Fruit fly (Drosophila melanogaster) whole organism, embryonic: ENCODE results near the gene Gcna.

Experiments
- Abd-B ChIP-seq: fragments of 200-800 bp; sonication (Bioruptor generic); optimal IDR thresholded peaks from 2 replicates; lab custom pipeline; 2018; ENCODE audit warnings: missing biosample characterization, mild to moderate bottlenecking, missing genetic modification characterization, moderate library complexity
- Atf3 ChIP-seq: fragments of 200-800 bp; sonication (Bioruptor generic); optimal IDR thresholded peaks from 3 replicates; lab custom pipeline; 2016; ENCODE audit warnings: missing biosample characterization, missing genetic modification characterization
- BEAF-32 ChIP-seq: fragments of 200-800 bp; sonication (Bioruptor generic); optimal IDR thresholded peaks from 3 replicates; lab custom pipeline; 2017; ENCODE audit warnings: missing biosample characterization, missing genetic modification characterization, mild to moderate bottlenecking, moderate library complexity, missing genetic modification reagents
- BtbVII ChIP-seq: fragments of 200-800 bp; sonication (Bioruptor generic); optimal IDR thresholded peaks from 3 replicates; lab custom pipeline; 2017; ENCODE audit warnings: missing biosample characterization, mild to moderate bottlenecking, missing genetic modification characterization
- CG1024 ChIP-seq: fragments of 200-800 bp; sonication (Bioruptor generic); IDR thresholded peaks from 2 replicates; pipeline ENCODE4 v1.3.6; 2022; ENCODE audit warnings: missing biosample characterization, missing genetic modification characterization
- CG11456 ChIP-seq: fragments of 200-800 bp; sonication (Bioruptor generic); IDR thresholded peaks from 3 replicates; pipeline ENCODE4 v1.3.6; 2022; ENCODE audit warnings: missing biosample characterization, missing genetic modification characterization
- CG12391 ChIP-seq: fragments of 200-800 bp; sonication (Bioruptor generic); optimal IDR thresholded peaks from 3 replicates; lab custom pipeline; 2018; ENCODE audit warnings: missing biosample characterization, mild to moderate bottlenecking, missing genetic modification characterization, moderate library complexity
- CG13424 ChIP-seq: fragments of 200-800 bp; sonication (Bioruptor generic); optimal IDR thresholded peaks from 2 replicates; lab custom pipeline; 2019; ENCODE audit warnings: missing biosample characterization, mild to moderate bottlenecking, missing genetic modification characterization, moderate library complexity
- CG17359 ChIP-seq: fragments of 200-800 bp; sonication (Bioruptor generic); optimal IDR thresholded peaks from 3 replicates; lab custom pipeline; 2018; ENCODE audit warnings: missing biosample characterization, mild to moderate bottlenecking, missing genetic modification characterization, moderate library complexity
- CG18011 ChIP-seq: fragments of 200-800 bp; sonication (Bioruptor generic); optimal IDR thresholded peaks from 2 replicates; lab custom pipeline; 2017; ENCODE audit warnings: missing biosample characterization, missing genetic modification characterization, mild to moderate bottlenecking, moderate library complexity, missing genotype
- CG18619 ChIP-seq: fragments of 200-800 bp; sonication (Bioruptor generic); optimal IDR thresholded peaks from 3 replicates; lab custom pipeline; 2017; ENCODE audit warnings: missing biosample characterization, mild to moderate bottlenecking, missing genetic modification characterization
- CG2678 ChIP-seq: fragments of 200-800 bp; sonication (Bioruptor generic); optimal IDR thresholded peaks from 3 replicates; lab custom pipeline; 2019; ENCODE audit warnings: missing biosample characterization, mild to moderate bottlenecking, missing genetic modification characterization, moderate library complexity
- CG30020 ChIP-seq: fragments of 200-800 bp; optimal IDR thresholded peaks from 2 replicates; lab custom pipeline; 2019; ENCODE audit warnings: missing biosample characterization, mild to moderate bottlenecking, missing genetic modification characterization, moderate library complexity
- CG32532 ChIP-seq: fragments of 200-800 bp; sonication (Bioruptor generic); IDR thresholded peaks from 2 replicates; pipeline ENCODE4 v1.3.6; 2022; ENCODE audit warnings: missing biosample characterization, missing genetic modification characterization
- CG3726 ChIP-seq: fragments of 200-800 bp; sonication (Bioruptor generic); IDR thresholded peaks from 3 replicates; pipeline ENCODE4, ENCODE4 v1.3.6; 2022; ENCODE audit warnings: missing biosample characterization, missing genetic modification characterization
- CG3838 ChIP-seq: fragments of 200-800 bp; sonication (Bioruptor generic); optimal IDR thresholded peaks from 3 replicates; lab custom pipeline; 2016; ENCODE audit warnings: missing biosample characterization, missing genetic modification characterization
- CG4854 ChIP-seq: fragments of 200-800 bp; sonication (Bioruptor generic); optimal IDR thresholded peaks from 2 replicates; lab custom pipeline; 2016; ENCODE audit warnings: missing biosample characterization, missing genetic modification characterization, inconsistent platforms
- CG7372 ChIP-seq: fragments of 200-800 bp; sonication (Bioruptor generic); IDR thresholded peaks from 2 replicates; pipeline ENCODE4 v1.3.6; 2022; ENCODE audit warnings: missing biosample characterization, missing genetic modification characterization
- CG7928 ChIP-seq: fragments of 200-800 bp; sonication (Bioruptor generic); optimal IDR thresholded peaks from 2 replicates; lab custom pipeline; 2017; ENCODE audit warnings: missing biosample characterization, mild to moderate bottlenecking, missing genetic modification characterization
- CG8478 ChIP-seq: fragments of >200 bp; optimal IDR thresholded peaks from 2 replicates; lab custom pipeline; 2018
- CG8944 ChIP-seq: fragments of 200-800 bp; sonication (Bioruptor generic); optimal IDR thresholded peaks from 3 replicates; lab custom pipeline; 2016; ENCODE audit warnings: missing biosample characterization, missing genetic modification characterization
- CG9932 ChIP-seq: fragments of 200-800 bp; sonication (Bioruptor generic); IDR thresholded peaks from 2 replicates; pipeline ENCODE4 v1.3.6; 2022; ENCODE audit warnings: missing biosample characterization, missing genetic modification characterization
- E2f2 ChIP-seq: fragments of 200-800 bp; sonication (Bioruptor generic); IDR thresholded peaks from 2 replicates; pipeline ENCODE4 v1.3.6; 2022; ENCODE audit warnings: missing biosample characterization, missing genetic modification characterization
- Elba2 ChIP-seq: fragments of 200-800 bp; sonication (Bioruptor generic); optimal IDR thresholded peaks from 3 replicates; lab custom pipeline; 2016; ENCODE audit warnings: missing biosample characterization, missing genetic modification characterization
- Fer2 ChIP-seq: fragments of 200-800 bp; sonication (Bioruptor generic); optimal IDR thresholded peaks from 2 replicates; lab custom pipeline; 2018; ENCODE audit warnings: missing biosample characterization, mild to moderate bottlenecking, missing genetic modification characterization, moderate library complexity
- Fer3 ChIP-seq: fragments of 200-800 bp; sonication (Bioruptor generic); optimal IDR thresholded peaks from 2 replicates; lab custom pipeline; 2018; ENCODE audit warnings: missing biosample characterization, mild to moderate bottlenecking, missing genetic modification characterization, moderate library complexity
- Hr3 ChIP-seq: fragments of 200-800 bp; sonication (Bioruptor generic); optimal IDR thresholded peaks from 3 replicates; lab custom pipeline; 2016; ENCODE audit warnings: missing biosample characterization, missing genetic modification characterization
- Lhr ChIP-seq: fragments of 200-800 bp; sonication (Bioruptor generic); optimal IDR thresholded peaks from 3 replicates; lab custom pipeline; 2017; ENCODE audit warnings: mild to moderate bottlenecking, missing biosample characterization, missing genetic modification reagents, missing genetic modification characterization
- Poxn ChIP-seq: fragments of 200-800 bp; sonication (Bioruptor generic); IDR thresholded peaks from 2 replicates; pipeline ENCODE4 v1.3.6; 2022; ENCODE audit warnings: missing biosample characterization, missing genetic modification characterization
- Rx ChIP-seq: fragments of 200-800 bp; sonication (Bioruptor generic); IDR thresholded peaks from 2 replicates; pipeline ENCODE4 v1.3.6; 2022; ENCODE audit warnings: missing biosample characterization, missing genetic modification characterization
- Sin3A ChIP-seq: fragments of >200 bp; optimal IDR thresholded peaks from 2 replicates; lab custom pipeline; 2018
- Sry-δ ChIP-seq: fragments of 200-800 bp; sonication (Bioruptor generic); optimal IDR thresholded peaks from 2 replicates; lab custom pipeline; 2016; ENCODE audit warnings: missing biosample characterization, missing genetic modification characterization
- cato ChIP-seq: fragments of 200-800 bp; sonication (Bioruptor generic); optimal IDR thresholded peaks from 2 replicates; lab custom pipeline; 2016; ENCODE audit warnings: missing biosample characterization, missing genetic modification characterization, borderline replicate concordance
- caup ChIP-seq: fragments of 200-800 bp; sonication (Bioruptor generic); optimal IDR thresholded peaks from 3 replicates; lab custom pipeline; 2017; ENCODE audit warnings: missing biosample characterization, mild to moderate bottlenecking, missing genetic modification characterization, moderate library complexity; ENCODE audit not compliant: severe bottlenecking
- dm ChIP-seq: fragments of 200-800 bp; sonication (Bioruptor generic); optimal IDR thresholded peaks from 3 replicates; lab custom pipeline; 2016; ENCODE audit warnings: missing biosample characterization, missing genetic modification characterization
- eve ChIP-seq, 2 experiments: fragments of >200 bp; optimal IDR thresholded peaks; 2 replicates each; lab custom pipeline; 2017; ENCODE audit warnings: missing biosample characterization in 2 of 2, missing genetic modification characterization in 2 of 2
- fd96Cb ChIP-seq: fragments of 200-800 bp; sonication (Bioruptor generic); optimal IDR thresholded peaks from 2 replicates; lab custom pipeline; 2018; ENCODE audit warnings: missing biosample characterization, mild to moderate bottlenecking, missing genetic modification characterization, moderate library complexity
- gem ChIP-seq: fragments of 200-800 bp; sonication (Bioruptor generic); optimal IDR thresholded peaks from 2 replicates; lab custom pipeline; 2019; ENCODE audit warnings: missing biosample characterization, mild to moderate bottlenecking, missing genetic modification characterization, moderate library complexity
- gt ChIP-seq: fragments of 200-800 bp; sonication (Bioruptor generic); IDR thresholded peaks from 2 replicates; pipeline ENCODE4 v1.3.6; 2022; ENCODE audit warnings: missing biosample characterization, missing genetic modification characterization
- lilli ChIP-seq: fragments of 200-800 bp; sonication (Bioruptor generic); optimal IDR thresholded peaks from 3 replicates; lab custom pipeline; 2016; ENCODE audit warnings: missing biosample characterization, missing genetic modification characterization
- lmd ChIP-seq: fragments of 200-800 bp; sonication (Bioruptor generic); IDR thresholded peaks from 2 replicates; pipeline ENCODE4 v1.3.6; 2022; ENCODE audit warnings: missing biosample characterization, missing genetic modification characterization
- phol ChIP-seq: fragments of 200-800 bp; sonication (Bioruptor generic); optimal IDR thresholded peaks from 3 replicates; lab custom pipeline; 2018; ENCODE audit warnings: missing biosample characterization, mild to moderate bottlenecking, missing genetic modification characterization, moderate library complexity
- scrt ChIP-seq: fragments of 200-800 bp; sonication (Bioruptor generic); optimal IDR thresholded peaks from 2 replicates; lab custom pipeline; 2018; ENCODE audit warnings: missing biosample characterization, mild to moderate bottlenecking, missing genetic modification characterization, moderate library complexity
- stwl ChIP-seq: fragments of 200-800 bp; sonication (Bioruptor generic); optimal IDR thresholded peaks from 3 replicates; lab custom pipeline; 2018; ENCODE audit warnings: missing biosample characterization, mild to moderate bottlenecking, missing genetic modification characterization, moderate library complexity
- tin ChIP-seq: fragments of 200-800 bp; sonication (Bioruptor generic); optimal IDR thresholded peaks from 3 replicates; lab custom pipeline; 2016; ENCODE audit warnings: missing biosample characterization, missing genetic modification characterization
- tll ChIP-seq, 2 experiments: fragments of 200-800 bp in 1 of 2; fragments of >200 bp in 1 of 2; sonication (Bioruptor generic) in 1 of 2; optimal IDR thresholded peaks; 2 replicates each; lab custom pipeline; 2017 to 2019; ENCODE audit warnings: missing biosample characterization in 2 of 2, missing genetic modification characterization in 2 of 2, mild to moderate bottlenecking in 1 of 2, moderate library complexity in 1 of 2
- trem ChIP-seq: fragments of 200-800 bp; optimal IDR thresholded peaks from 3 replicates; lab custom pipeline; 2019; ENCODE audit warnings: missing biosample characterization, mild to moderate bottlenecking, missing genetic modification characterization, moderate library complexity
- trh ChIP-seq: fragments of 200-800 bp; sonication (Bioruptor generic); optimal IDR thresholded peaks from 2 replicates; lab custom pipeline; 2016; ENCODE audit warnings: missing biosample characterization, missing genetic modification characterization
- unpg ChIP-seq: fragments of 200-800 bp; sonication (Bioruptor generic); optimal IDR thresholded peaks from 3 replicates; lab custom pipeline; 2018; ENCODE audit warnings: missing biosample characterization, mild to moderate bottlenecking, missing genetic modification characterization, moderate library complexity
- zen ChIP-seq: fragments of 200-800 bp; sonication (Bioruptor generic); optimal IDR thresholded peaks from 3 replicates; lab custom pipeline; 2018; ENCODE audit warnings: missing biosample characterization, mild to moderate bottlenecking, missing genetic modification characterization, moderate library complexity
- zfh1 ChIP-seq: fragments of 200-800 bp; sonication (Bioruptor generic); IDR thresholded peaks from 3 replicates; pipeline ENCODE4 v1.3.6; 2022; ENCODE audit warnings: missing biosample characterization, missing genetic modification characterization

The Gcna gene

dm6 chrX:1901605-1902136 lies 36.0 kb upstream of the Gcna start, which contains the start of gene Ldaf1 (continued):
- TF ChIP-seq CG11456, result no peak
- no peak for TF ChIP-seq trh (GFP tag; lab: Kevin White, UChicago)
- TF ChIP-seq CG13424 (tag; lab: Kevin White, UChicago), result peak; percentile 5
- TF ChIP-seq tin, result no peak
- no peak for TF ChIP-seq Rx (GFP tag; lab: Robert Waterston, UW)
- TF ChIP-seq E2f2 (GFP tag; lab: Robert Waterston, UW), result peak; percentile 71
- TF ChIP-seq eve (GFP tag; optimal IDR thresholded peaks at IDR 0.05; lab: Kevin White, UChicago), result no peak
- no peak for TF ChIP-seq CG1024 (GFP tag; lab: Robert Waterston, UW)
- no peak for TF ChIP-seq CG17359
- no peak for TF ChIP-seq Abd-B (GFP tag; lab: Kevin White, UChicago)
- TF ChIP-seq Elba2, result no peak
- TF ChIP-seq CG7372 (GFP tag; lab: Robert Waterston, UW), result no peak
- no peak for TF ChIP-seq CG30020 (tag; lab: Kevin White, UChicago)
- no peak for TF ChIP-seq CG32532
- TF ChIP-seq Sry-δ (GFP tag; lab: Kevin White, UChicago), result peak; percentile 5
- peak; percentile 36 for TF ChIP-seq scrt
- TF ChIP-seq CG3838 (GFP tag; lab: Kevin White, UChicago), result no peak
- no peak for TF ChIP-seq Sin3A
- TF ChIP-seq Atf3, result no peak
- TF ChIP-seq CG8478, result no peak
- TF ChIP-seq stwl, result peak; percentile 40
- peak; percentile 16 for TF ChIP-seq gem
- no peak for TF ChIP-seq CG8944 (GFP tag; lab: Kevin White, UChicago)
- TF ChIP-seq CG7928, result peak; percentile 87
- TF ChIP-seq BEAF-32 (GFP tag; lab: Kevin White, UChicago), result peak; percentile 22
- no peak for TF ChIP-seq Lhr (GFP tag; lab: Kevin White, UChicago)
- TF ChIP-seq trem, result peak; percentile 28
- no peak for TF ChIP-seq CG4854 (GFP tag; lab: Kevin White, UChicago)
- no peak for TF ChIP-seq Poxn
- no peak for TF ChIP-seq CG3726 (GFP tag; lab: Robert Waterston, UW)
- peak; percentile 11 for TF ChIP-seq CG2678 (tag; lab: Kevin White, UChicago)
- no peak for TF ChIP-seq cato
- TF ChIP-seq zfh1 (GFP tag; lab: Robert Waterston, UW), result peak; percentile 26; the same call in 1 of the 3 replicates
- peak; percentile 5 for TF ChIP-seq phol (tag; lab: Kevin White, UChicago)
- no peak for TF ChIP-seq CG18619
- TF ChIP-seq BtbVII (GFP tag; lab: Kevin White, UChicago), result no peak
- TF ChIP-seq gt (GFP tag; lab: Robert Waterston, UW), result no peak
- TF ChIP-seq CG18011, result no peak
- TF ChIP-seq caup, result no peak
- no peak for TF ChIP-seq fd96Cb (tag; lab: Kevin White, UChicago)
- TF ChIP-seq tll (GFP tag; optimal IDR thresholded peaks at IDR 0.05; lab: Kevin White, UChicago), result no peak
- TF ChIP-seq CG12391 (tag; lab: Kevin White, UChicago), result no peak
- TF ChIP-seq dm (GFP tag; lab: Kevin White, UChicago), result no peak
- TF ChIP-seq Fer2 (tag; lab: Kevin White, UChicago), result no peak
- peak; percentile 6 for TF ChIP-seq zen (tag; lab: Kevin White, UChicago)
- no peak for TF ChIP-seq CG9932 (GFP tag; lab: Robert Waterston, UW)
- TF ChIP-seq Fer3 (tag; lab: Kevin White, UChicago), result no peak
- no peak for TF ChIP-seq Hr3
- peak; percentile 5 for TF ChIP-seq lilli (GFP tag; lab: Kevin White, UChicago)
- TF ChIP-seq unpg (GFP tag; lab: Kevin White, UChicago), result no peak
- no peak for TF ChIP-seq lmd (GFP tag; lab: Robert Waterston, UW)
